Worm (Caenorhabditis elegans): ENCODE measurements around the gene W02D7.6.

DNA sequence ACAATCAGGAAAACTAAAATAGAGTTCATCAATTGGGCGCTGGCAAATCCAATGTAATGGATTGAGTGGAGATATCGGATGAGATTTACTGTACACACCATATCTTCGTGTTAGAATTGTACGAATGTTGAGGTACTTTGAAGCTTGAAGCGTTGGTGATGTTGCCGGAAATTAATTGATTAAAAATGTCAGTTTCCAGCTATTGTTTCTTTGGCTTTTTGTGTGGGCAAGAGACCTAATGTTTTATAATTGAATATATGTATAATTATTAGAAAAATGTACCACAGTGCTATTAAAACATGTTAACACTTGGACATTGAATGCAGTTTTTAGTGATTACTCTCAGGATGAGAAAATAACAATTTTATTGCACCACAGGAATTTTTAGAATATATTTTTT, 22.5 kb downstream of the W02D7.6 start, which contains the start of gene str-136:
- TF ChIP-seq pes-1 (GFP tag; IDR thresholded peaks at IDR 0.05): no peak
- TF ChIP-seq ets-7 (tag; optimal IDR thresholded peaks at IDR 0.05): no peak
- no peak for TF ChIP-seq hmbx-1 (tag; optimal IDR thresholded peaks at IDR 0.05)
- TF ChIP-seq ama-1 (optimal IDR thresholded peaks at IDR 0.05): no peak
- no peak for TF ChIP-seq ceh-36 (tag; optimal IDR thresholded peaks at IDR 0.05)
- TF ChIP-seq tra-4 (tag; optimal IDR thresholded peaks at IDR 0.05): no peak
- no peak for TF ChIP-seq aly-1 (tag; optimal IDR thresholded peaks at IDR 0.05)
- no peak for TF ChIP-seq B0310.2 (tag; optimal IDR thresholded peaks at IDR 0.05)
- TF ChIP-seq hmg-4 (GFP tag; optimal IDR thresholded peaks at IDR 0.05): no peak
